Worm (Caenorhabditis elegans): ENCODE results near the gene ceh-40.

ceh-40 gene

DNA sequence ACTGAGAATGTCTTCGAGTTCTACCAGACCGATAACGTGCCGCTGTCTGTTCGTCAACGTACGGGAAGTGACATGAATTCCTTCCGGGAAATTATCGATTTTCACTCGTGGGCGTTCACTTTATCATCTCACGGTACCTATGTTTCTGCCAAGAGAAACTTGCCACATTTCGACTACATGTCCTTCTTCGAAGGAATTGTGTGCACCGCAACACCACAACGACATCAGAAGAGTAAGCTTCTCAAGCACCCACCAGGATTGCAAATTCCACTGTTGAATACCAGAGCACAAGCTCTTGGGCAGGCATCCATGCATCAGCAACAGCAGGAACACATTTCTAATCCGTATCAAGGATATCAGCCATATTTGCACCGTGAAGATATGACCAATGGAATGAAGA is 36.4 kb downstream of the ceh-40 start:
- no peak for TF ChIP-seq elt-3 (tag; optimal IDR thresholded peaks at IDR 0.05)
- no peak for TF ChIP-seq alr-1 (tag; optimal IDR thresholded peaks at IDR 0.05)

ce11 chrX:12282911-12283310 is 37.7 kb downstream of the ceh-40 start, which contains the start of gene C04B4.2:
Gene C04B4.2, plus strand, starts transcription at chrX:12283281.
- TF ChIP-seq nhr-12 (tag; optimal IDR thresholded peaks at IDR 0.05) (no peak), blmp-1 (tag; optimal IDR thresholded peaks at IDR 0.05; ENCODE audit: insufficient read depth) (no peak), nhr-23 (tag; optimal IDR thresholded peaks at IDR 0.05) (no peak), C34F6.9 (tag; optimal IDR thresholded peaks at IDR 0.05) (no peak)

- TF ChIP-seq elt-3 (tag; optimal IDR thresholded peaks at IDR 0.05), result no peak
- TF ChIP-seq nhr-23 (tag; optimal IDR thresholded peaks at IDR 0.05), result no peak
- no peak for TF ChIP-seq crh-2 (tag; optimal IDR thresholded peaks at IDR 0.05)
- TF ChIP-seq F13H6.1 (tag; optimal IDR thresholded peaks at IDR 0.05), result no peak
- no peak for TF ChIP-seq lin-13 (GFP tag; optimal IDR thresholded peaks at IDR 0.05)
- TF ChIP-seq C34F6.9 (tag; optimal IDR thresholded peaks at IDR 0.05), result no peak
- no peak for TF ChIP-seq ceh-82 (tag; optimal IDR thresholded peaks at IDR 0.05)
- TF ChIP-seq egl-27 (tag; optimal IDR thresholded peaks at IDR 0.05), result no peak
- no peak for TF ChIP-seq skn-1 (tag; optimal IDR thresholded peaks at IDR 0.05)
Observed at ce11 chrX:12280477-12280876, 40.1 kb downstream of the ceh-40 start, which contains the start of gene C04B4.1. Gene C04B4.1, plus strand, starts transcription at chrX:12280777.

DNA sequence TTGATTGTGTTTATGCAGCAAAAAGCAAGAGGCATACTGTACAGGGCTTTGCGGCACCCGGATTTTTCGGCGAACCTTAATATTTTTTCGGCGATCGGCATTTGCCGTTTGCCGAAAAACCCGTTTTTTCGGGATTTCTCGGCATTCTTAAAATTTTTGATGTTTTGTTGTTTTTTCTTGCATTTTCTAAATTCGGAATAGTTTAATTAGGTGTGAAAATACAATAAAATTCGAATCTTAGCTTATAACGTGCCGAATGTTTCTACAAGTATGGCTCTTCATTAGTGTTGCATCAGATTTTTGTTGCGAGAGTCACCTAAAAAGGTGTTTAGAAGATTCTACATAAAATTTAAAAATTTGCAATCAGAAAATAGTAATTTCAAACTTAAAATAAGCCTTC is 45.0 kb downstream of the ceh-40 start, which contains the start of gene C04B4.6:
Gene C04B4.6 (minus strand): TSS at position 101 of the 400 bp plus-strand sequence.
- TF ChIP-seq skn-1 (tag; optimal IDR thresholded peaks at IDR 0.05), result no peak
- no peak for TF ChIP-seq R02D3.7 (tag; optimal IDR thresholded peaks at IDR 0.05)
- no peak for TF ChIP-seq nhr-21 (tag; optimal IDR thresholded peaks at IDR 0.05)
- TF ChIP-seq alr-1 (tag; optimal IDR thresholded peaks at IDR 0.05), result no peak
- no peak for TF ChIP-seq unc-39 (tag; optimal IDR thresholded peaks at IDR 0.05)
- no peak for TF ChIP-seq nhr-6 (tag; optimal IDR thresholded peaks at IDR 0.05)
- no peak for TF ChIP-seq sma-3 (GFP tag; optimal IDR thresholded peaks at IDR 0.05)
- no peak for TF ChIP-seq gmeb-1 (tag; optimal IDR thresholded peaks at IDR 0.05)
- no peak for TF ChIP-seq lin-11 (tag; optimal IDR thresholded peaks at IDR 0.05)
- TF ChIP-seq mbf-1 (tag; optimal IDR thresholded peaks at IDR 0.05), result no peak
- TF ChIP-seq lin-39 (tag; optimal IDR thresholded peaks at IDR 0.05), result no peak
- TF ChIP-seq ceh-16 (tag; optimal IDR thresholded peaks at IDR 0.05), result no peak
- TF ChIP-seq ztf-11 (tag; optimal IDR thresholded peaks at IDR 0.05), result no peak
- no peak for TF ChIP-seq nhr-12 (tag; optimal IDR thresholded peaks at IDR 0.05)
- no peak for TF ChIP-seq nhr-10 (tag; optimal IDR thresholded peaks at IDR 0.05)
- TF ChIP-seq nhr-23 (tag; optimal IDR thresholded peaks at IDR 0.05), result no peak

DNA sequence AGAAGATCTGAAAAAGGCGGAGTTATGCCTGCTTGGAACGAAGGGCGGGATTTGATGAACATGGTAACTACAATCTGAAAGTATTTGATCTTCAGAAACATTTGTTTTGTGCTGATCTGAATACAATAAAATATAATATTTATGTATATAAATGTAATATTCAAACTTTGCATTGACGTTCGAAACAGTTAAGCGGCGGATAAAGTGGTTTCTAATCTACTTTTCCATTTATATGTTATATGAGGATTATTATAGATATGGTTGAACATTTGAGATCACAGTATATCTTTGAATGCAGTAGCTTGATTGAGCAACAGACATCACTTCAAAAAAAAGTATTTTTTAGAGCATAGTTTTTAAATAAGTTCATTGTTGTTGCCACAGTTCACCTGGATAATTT is 46.7 kb downstream of the ceh-40 start, which contains the start of gene H19J13.2:
Gene H19J13.2 (minus strand): TSS at position 101 of the 400 bp plus-strand sequence.
- no peak for TF ChIP-seq sma-9 (GFP tag; optimal IDR thresholded peaks at IDR 0.05)
- no peak for TF ChIP-seq sma-9 (tag; optimal IDR thresholded peaks at IDR 0.05)
- no peak for TF ChIP-seq alr-1 (tag; optimal IDR thresholded peaks at IDR 0.05)
- no peak for TF ChIP-seq nhr-21 (tag; optimal IDR thresholded peaks at IDR 0.05)
- TF ChIP-seq blmp-1 (tag; optimal IDR thresholded peaks at IDR 0.05; ENCODE audit: insufficient read depth), result no peak
- no peak for TF ChIP-seq mbf-1 (tag; optimal IDR thresholded peaks at IDR 0.05)
- no peak for TF ChIP-seq skn-1 (tag; optimal IDR thresholded peaks at IDR 0.05)
- TF ChIP-seq nhr-77 (tag; optimal IDR thresholded peaks at IDR 0.05), result no peak
- TF ChIP-seq nhr-129 (tag; optimal IDR thresholded peaks at IDR 0.05), result no peak
- TF ChIP-seq ama-1 (optimal IDR thresholded peaks at IDR 0.05), result no peak
- no peak for TF ChIP-seq peb-1 (tag; optimal IDR thresholded peaks at IDR 0.05)
- no peak for TF ChIP-seq fos-1 (tag; optimal IDR thresholded peaks at IDR 0.05)
- TF ChIP-seq ceh-16 (tag; optimal IDR thresholded peaks at IDR 0.05), result no peak
- TF ChIP-seq nhr-11 (tag; optimal IDR thresholded peaks at IDR 0.05), result no peak
- no peak for TF ChIP-seq R02D3.7 (tag; optimal IDR thresholded peaks at IDR 0.05)
- TF ChIP-seq lin-39 (tag; optimal IDR thresholded peaks at IDR 0.05), result no peak
- no peak for TF ChIP-seq lin-13 (GFP tag; optimal IDR thresholded peaks at IDR 0.05)
- no peak for TF ChIP-seq ztf-1 (GFP tag; conservative IDR thresholded peaks at IDR 0.05)
- TF ChIP-seq snpc-4 (tag; optimal IDR thresholded peaks at IDR 0.05), result no peak
- no peak for TF ChIP-seq unc-62 (GFP tag; optimal IDR thresholded peaks at IDR 0.05)
- no peak for TF ChIP-seq Y55F3AM.14 (GFP tag; optimal IDR thresholded peaks at IDR 0.05)
